Worm (Caenorhabditis elegans): Measurements from ENCODE around the gene B0302.4.

The B0302.4 gene

ce11 chrX:17151160-17151711 is 25.3 kb downstream of the B0302.4 start, which contains the start of gene mdt-1.2 (continued):
- TF ChIP-seq nhr-6 (tag; optimal IDR thresholded peaks at IDR 0.05), result peak; percentile 63
- no peak for TF ChIP-seq F26F4.8 (GFP tag; conservative IDR thresholded peaks at IDR 0.05)
- no peak for TF ChIP-seq F10B5.3 (tag; optimal IDR thresholded peaks at IDR 0.05)
- TF ChIP-seq unc-39 (tag; optimal IDR thresholded peaks at IDR 0.05), result no peak
- TF ChIP-seq nhr-48 (tag; optimal IDR thresholded peaks at IDR 0.05), result peak; percentile 8
- no peak for TF ChIP-seq T26A8.4 (GFP tag; IDR thresholded peaks at IDR 0.05)
- TF ChIP-seq F49E8.2 (tag; optimal IDR thresholded peaks at IDR 0.05; ENCODE audit: borderline replicate concordance), result no peak
- no peak for TF ChIP-seq lin-29 (GFP tag; IDR thresholded peaks at IDR 0.05)
- TF ChIP-seq snpc-4 (tag; optimal IDR thresholded peaks at IDR 0.05), result no peak
- TF ChIP-seq fos-1 (tag; optimal IDR thresholded peaks at IDR 0.05), result no peak
- TF ChIP-seq egl-43 (GFP tag; IDR thresholded peaks at IDR 0.05), result no peak
- TF ChIP-seq dmd-9 (GFP tag; IDR thresholded peaks at IDR 0.05), result 0 out of 2 replicates have a peak, but pooled peaks have one; percentile 7
- TF ChIP-seq lin-13 (GFP tag; optimal IDR thresholded peaks at IDR 0.05), result peak; percentile 1
- no peak for TF ChIP-seq ceh-20 (GFP tag; IDR thresholded peaks at IDR 0.05)
- no peak for TF ChIP-seq lin-1 (GFP tag; IDR thresholded peaks at IDR 0.05)
- no peak for TF ChIP-seq nhr-237 (tag; optimal IDR thresholded peaks at IDR 0.05)
- no peak for TF ChIP-seq madf-9 (GFP tag; conservative IDR thresholded peaks at IDR 0.05)
- no peak for TF ChIP-seq aly-2 (tag; optimal IDR thresholded peaks at IDR 0.05)
- TF ChIP-seq T20F7.1 (GFP tag; optimal IDR thresholded peaks at IDR 0.05), result no peak
- no peak for TF ChIP-seq sdz-12 (GFP tag; optimal IDR thresholded peaks at IDR 0.05)
- TF ChIP-seq egl-27 (tag; optimal IDR thresholded peaks at IDR 0.05), result no peak
- no peak for TF ChIP-seq pqm-1 (tag; optimal IDR thresholded peaks at IDR 0.05)
- peak; percentile 66 for TF ChIP-seq nhr-28 (tag; optimal IDR thresholded peaks at IDR 0.05)
- no peak for TF ChIP-seq ces-1 (GFP tag; optimal IDR thresholded peaks at IDR 0.05)
- peak; percentile 15 for TF ChIP-seq nhr-77 (tag; optimal IDR thresholded peaks at IDR 0.05)
- no peak for TF ChIP-seq dmd-8 (GFP tag; IDR thresholded peaks at IDR 0.05)
- no peak for TF ChIP-seq ceh-82 (tag; optimal IDR thresholded peaks at IDR 0.05)
- TF ChIP-seq saeg-2 (GFP tag; IDR thresholded peaks at IDR 0.05), result no peak
- TF ChIP-seq cey-2 (tag; optimal IDR thresholded peaks at IDR 0.05; ENCODE audit: borderline replicate concordance, insufficient read depth), result no peak
- no peak for TF ChIP-seq nhr-111 (GFP tag; optimal IDR thresholded peaks at IDR 0.05)
- TF ChIP-seq ceh-44 (GFP tag; IDR thresholded peaks at IDR 0.05), result no peak
- TF ChIP-seq vab-7 (GFP tag; IDR thresholded peaks at IDR 0.05), result no peak
- no peak for TF ChIP-seq lsy-2 (tag; optimal IDR thresholded peaks at IDR 0.05)
- no peak for TF ChIP-seq duxl-1 (tag; optimal IDR thresholded peaks at IDR 0.05; ENCODE audit: poor library complexity)
- peak; percentile 75 for TF ChIP-seq hlh-11 (tag; optimal IDR thresholded peaks at IDR 0.05)
- no peak for TF ChIP-seq F44E2.7 (GFP tag; IDR thresholded peaks at IDR 0.05)
- no peak for TF ChIP-seq lir-3 (tag; optimal IDR thresholded peaks at IDR 0.05)
- TF ChIP-seq hlh-30 (tag; optimal IDR thresholded peaks at IDR 0.05; ENCODE audit: insufficient read depth), result peak; percentile 61
- no peak for TF ChIP-seq mdt-29 (GFP tag; IDR thresholded peaks at IDR 0.05)
- no peak for TF ChIP-seq unc-62 (GFP tag; optimal IDR thresholded peaks at IDR 0.05 in 1 of 2)
- TF ChIP-seq unc-62 (tag; optimal IDR thresholded peaks at IDR 0.05), result no peak
- no peak for TF ChIP-seq ZK337.2 (GFP tag; IDR thresholded peaks at IDR 0.05)
- no peak for TF ChIP-seq lin-38 (GFP tag; IDR thresholded peaks at IDR 0.05)
- 0 out of 2 replicates have a peak, but pooled peaks have one; percentile 61 for TF ChIP-seq arid-1 (GFP tag; conservative IDR thresholded peaks at IDR 0.05)
- TF ChIP-seq R02D3.7 (tag; optimal IDR thresholded peaks at IDR 0.05), result no peak
- no peak for TF ChIP-seq mxl-2 (GFP tag; conservative IDR thresholded peaks at IDR 0.05)
- no peak for TF ChIP-seq Y48G9A.11 (GFP tag; IDR thresholded peaks at IDR 0.05)
- no peak for TF ChIP-seq ztf-7 (tag; optimal IDR thresholded peaks at IDR 0.05)
- no peak for TF ChIP-seq ceh-32 (tag; optimal IDR thresholded peaks at IDR 0.05; ENCODE audit: poor library complexity)
- no peak for TF ChIP-seq ztf-11 (tag; optimal IDR thresholded peaks at IDR 0.05)
- no peak for TF ChIP-seq Y5F2A.4 (GFP tag; optimal IDR thresholded peaks at IDR 0.05)
- peak; percentile 86 for TF ChIP-seq mep-1 (tag; optimal IDR thresholded peaks at IDR 0.05)

Measured in whole organism, L4 larva.